Fruit fly (Drosophila melanogaster): Measurements from ENCODE around the gene JhI-21.

Gene JhI-21

dm6 chr2L:12011682-12012655, 43.9 kb downstream of the JhI-21 start:
- TF ChIP-seq CG33017 (tag; optimal IDR thresholded peaks at IDR 0.05) (no peak), CG7101 (tag; optimal IDR thresholded peaks at IDR 0.05) (peak; percentile 57), CG1620 (GFP tag; optimal IDR thresholded peaks at IDR 0.05) (no peak), Hr96 (GFP tag; optimal IDR thresholded peaks at IDR 0.05) (peak; percentile 69), cnc (optimal IDR thresholded peaks at IDR 0.05) (no peak), Crg-1 (GFP tag; optimal IDR thresholded peaks at IDR 0.05) (no peak), kay (GFP tag; ENCODE audit: borderline replicate concordance) (peak; percentile 95), CG14711 (tag; optimal IDR thresholded peaks at IDR 0.05) (peak; percentile 100), tj (GFP tag; optimal IDR thresholded peaks at IDR 0.05) (peak; percentile 72), Mnt (GFP tag; optimal IDR thresholded peaks at IDR 0.05) (peak; percentile 87), CG11617 (GFP tag; optimal IDR thresholded peaks at IDR 0.05) (peak; percentile 93), ovo (GFP tag; optimal IDR thresholded peaks at IDR 0.05) (peak; percentile 35), bab1 (GFP tag; optimal IDR thresholded peaks at IDR 0.05) (peak; percentile 52), Clk (GFP tag; optimal IDR thresholded peaks at IDR 0.05) (no peak), CG12768 (GFP tag; optimal IDR thresholded peaks at IDR 0.05) (peak; percentile 94), pad (GFP tag; optimal IDR thresholded peaks at IDR 0.05) (peak; percentile 48), CG7045 (GFP tag; optimal IDR thresholded peaks at IDR 0.05) (peak; percentile 73), toe (GFP tag; optimal IDR thresholded peaks at IDR 0.05) (peak; percentile 57), cic (GFP tag; optimal IDR thresholded peaks at IDR 0.05) (peak; percentile 72), CG5204 (GFP tag; optimal IDR thresholded peaks at IDR 0.05) (peak; percentile 10)

- TF ChIP-seq Crg-1 (GFP tag; optimal IDR thresholded peaks at IDR 0.05) (peak; percentile 71), CG14711 (tag; optimal IDR thresholded peaks at IDR 0.05) (peak; percentile 81), cnc (optimal IDR thresholded peaks at IDR 0.05) (peak; percentile 81 to 82), CG5204 (GFP tag; optimal IDR thresholded peaks at IDR 0.05) (peak; percentile 93), ovo (GFP tag; optimal IDR thresholded peaks at IDR 0.05) (peak; percentile 55), Hr96 (GFP tag; optimal IDR thresholded peaks at IDR 0.05) (peak; percentile 83), cic (GFP tag; optimal IDR thresholded peaks at IDR 0.05) (peak; percentile 33), tj (GFP tag; optimal IDR thresholded peaks at IDR 0.05) (peak; percentile 62), pad (GFP tag; optimal IDR thresholded peaks at IDR 0.05) (peak; percentile 83), toe (GFP tag; optimal IDR thresholded peaks at IDR 0.05) (peak; percentile 88), bab1 (GFP tag; optimal IDR thresholded peaks at IDR 0.05) (peak; percentile 81), CG11617 (GFP tag; optimal IDR thresholded peaks at IDR 0.05) (peak; percentile 88), Clk (GFP tag; optimal IDR thresholded peaks at IDR 0.05) (peak; percentile 87), CG7045 (GFP tag; optimal IDR thresholded peaks at IDR 0.05) (peak; percentile 89), CG33017 (tag; optimal IDR thresholded peaks at IDR 0.05) (peak; percentile 94), CG7101 (tag; optimal IDR thresholded peaks at IDR 0.05) (peak; percentile 93), kay (GFP tag; ENCODE audit: borderline replicate concordance) (peak; percentile 99), CG1620 (GFP tag; optimal IDR thresholded peaks at IDR 0.05) (peak; percentile 82), Mnt (GFP tag; optimal IDR thresholded peaks at IDR 0.05) (peak; percentile 66), CG12768 (GFP tag; optimal IDR thresholded peaks at IDR 0.05) (peak; percentile 85)
Measured at dm6 chr2L:12010877-12011666, 44.8 kb downstream of the JhI-21 start.

DNA sequence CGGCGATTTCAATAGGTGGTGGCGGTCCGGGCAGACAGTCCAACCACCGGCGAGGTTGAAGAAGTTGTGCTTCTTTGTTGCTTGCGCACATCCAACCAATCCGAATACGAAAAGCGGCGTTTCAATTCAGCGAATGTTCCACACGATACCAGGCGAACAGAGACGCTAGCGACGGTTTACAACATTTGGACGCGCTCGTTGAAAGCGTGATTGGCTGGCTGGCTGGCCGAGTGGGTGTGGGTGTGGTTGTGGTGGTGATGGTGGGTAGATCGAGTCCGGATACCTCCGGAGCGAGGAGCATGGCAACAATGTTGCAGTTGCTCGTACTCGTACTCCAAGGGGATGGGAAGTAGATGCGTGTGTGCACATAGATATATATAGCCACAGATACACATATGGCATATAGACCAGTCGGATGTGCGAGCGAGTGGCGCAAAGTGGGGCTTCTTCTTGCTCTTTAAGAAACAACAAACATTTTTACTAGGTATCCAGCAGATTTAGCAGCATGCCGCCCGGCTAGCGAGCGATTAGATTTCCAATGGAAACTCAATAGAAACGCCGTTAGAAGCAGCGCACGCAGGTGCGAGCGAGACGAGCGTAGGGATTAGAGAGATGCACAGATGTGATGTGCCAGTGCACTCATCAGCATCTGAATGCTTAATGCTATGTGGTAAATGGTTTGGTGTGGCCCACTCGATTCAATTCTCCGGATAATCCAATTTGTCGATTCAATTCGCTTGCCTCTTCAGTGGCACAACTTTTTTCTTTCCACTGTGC, 45.6 kb downstream of the JhI-21 start:
- TF ChIP-seq Hr96 (GFP tag; optimal IDR thresholded peaks at IDR 0.05) (peak; percentile 65), CG33017 (tag; optimal IDR thresholded peaks at IDR 0.05) (no peak), Crg-1 (GFP tag; optimal IDR thresholded peaks at IDR 0.05) (peak; percentile 20), Mnt (GFP tag; optimal IDR thresholded peaks at IDR 0.05) (peak; percentile 88), kay (GFP tag; ENCODE audit: borderline replicate concordance) (no peak), pad (GFP tag; optimal IDR thresholded peaks at IDR 0.05) (peak; percentile 85), cic (GFP tag; optimal IDR thresholded peaks at IDR 0.05) (peak; percentile 89), tj (GFP tag; optimal IDR thresholded peaks at IDR 0.05) (peak; percentile 13), CG11617 (GFP tag; optimal IDR thresholded peaks at IDR 0.05) (peak; percentile 50), toe (GFP tag; optimal IDR thresholded peaks at IDR 0.05) (peak; percentile 46), Clk (GFP tag; optimal IDR thresholded peaks at IDR 0.05) (no peak), CG7045 (GFP tag; optimal IDR thresholded peaks at IDR 0.05) (no peak), CG7101 (tag; optimal IDR thresholded peaks at IDR 0.05) (peak; percentile 33), cnc (optimal IDR thresholded peaks at IDR 0.05) (no peak), CG14711 (tag; optimal IDR thresholded peaks at IDR 0.05) (peak; percentile 59), ovo (GFP tag; optimal IDR thresholded peaks at IDR 0.05) (peak; percentile 99), bab1 (GFP tag; optimal IDR thresholded peaks at IDR 0.05) (peak; percentile 54), CG12768 (GFP tag; optimal IDR thresholded peaks at IDR 0.05) (peak; percentile 88), CG1620 (GFP tag; optimal IDR thresholded peaks at IDR 0.05) (no peak), CG5204 (GFP tag; optimal IDR thresholded peaks at IDR 0.05) (no peak)

- no peak for TF ChIP-seq Clk (GFP tag; optimal IDR thresholded peaks at IDR 0.05)
- peak; percentile 17 for TF ChIP-seq kay (GFP tag; ENCODE audit: borderline replicate concordance)
Measured at dm6 chr2L:12007853-12008252, 48.0 kb downstream of the JhI-21 start, which contains the start of gene Rh5. TSS of gene Rh5 (plus strand) at chr2L:12008153.

Measured in whole organism, adult.